Fruit fly (Drosophila melanogaster) whole organism, embryonic: ENCODE data around the gene Frmd5.

Experiments
- Atf6 ChIP-seq: fragments of 200-800 bp; sonication (Bioruptor generic); IDR thresholded peaks from 2 replicates; pipeline ENCODE4 v1.3.6; 2022; ENCODE audit warnings: missing biosample characterization, missing genetic modification characterization
- BEAF-32 ChIP-seq: fragments of 200-800 bp; sonication (Bioruptor generic); optimal IDR thresholded peaks from 3 replicates; lab custom pipeline; 2017; ENCODE audit warnings: missing biosample characterization, missing genetic modification characterization, mild to moderate bottlenecking, moderate library complexity, missing genetic modification reagents
- CG10462 ChIP-seq: fragments of 200-800 bp; sonication (Bioruptor generic); optimal IDR thresholded peaks from 2 replicates; lab custom pipeline; 2016; ENCODE audit warnings: missing biosample characterization, missing genetic modification characterization
- CG10565 ChIP-seq: fragments of 200-800 bp; sonication (Bioruptor generic); optimal IDR thresholded peaks from 3 replicates; lab custom pipeline; 2016; ENCODE audit warnings: missing biosample characterization, mild to moderate bottlenecking, missing genetic modification characterization
- CG12299 ChIP-seq: fragments of 200-800 bp; sonication (Bioruptor generic); optimal IDR thresholded peaks from 2 replicates; lab custom pipeline; 2018; ENCODE audit warnings: missing biosample characterization, mild to moderate bottlenecking, missing genetic modification characterization
- CG13123 ChIP-seq: fragments of 200-800 bp; sonication (Bioruptor generic); optimal IDR thresholded peaks from 2 replicates; lab custom pipeline; 2016; ENCODE audit warnings: missing biosample characterization, missing genetic modification characterization
- CG13296 ChIP-seq: fragments of 200-800 bp; sonication (Bioruptor generic); optimal IDR thresholded peaks from 3 replicates; lab custom pipeline; 2018; ENCODE audit warnings: missing biosample characterization, mild to moderate bottlenecking, missing genetic modification characterization
- CG14050 ChIP-seq: fragments of 200-800 bp; sonication (Bioruptor generic); IDR thresholded peaks from 3 replicates; pipeline ENCODE4 v1.3.6; 2022; ENCODE audit warnings: missing biosample characterization, missing genetic modification characterization
- CG14965 ChIP-seq: fragments of 200-800 bp; sonication (Bioruptor generic); optimal IDR thresholded peaks from 2 replicates; lab custom pipeline; 2016; ENCODE audit warnings: missing biosample characterization, missing genetic modification characterization, borderline replicate concordance
- CG15269 ChIP-seq: fragments of 200-800 bp; sonication (Bioruptor generic); optimal IDR thresholded peaks from 2 replicates; lab custom pipeline; 2018; ENCODE audit warnings: missing biosample characterization, mild to moderate bottlenecking, missing genetic modification characterization, moderate library complexity
- CG18476 ChIP-seq: fragments of 200-800 bp; sonication (Bioruptor generic); optimal IDR thresholded peaks from 2 replicates; lab custom pipeline; 2016; ENCODE audit warnings: missing biosample characterization, mild to moderate bottlenecking, missing genetic modification characterization
- CG3065 ChIP-seq: fragments of 200-800 bp; sonication (Bioruptor generic); optimal IDR thresholded peaks from 2 replicates; lab custom pipeline; 2016; ENCODE audit warnings: missing biosample characterization, missing genetic modification characterization
- CG31441 ChIP-seq: fragments of 200-800 bp; sonication (Bioruptor generic); IDR thresholded peaks from 2 replicates; pipeline ENCODE4 v1.3.6; 2022; ENCODE audit warnings: missing biosample characterization, missing genetic modification characterization
- CG3281 ChIP-seq: fragments of 200-800 bp; sonication (Bioruptor generic); optimal IDR thresholded peaks from 3 replicates; lab custom pipeline; 2017; ENCODE audit warnings: missing biosample characterization, mild to moderate bottlenecking, missing genetic modification characterization
- CG3847 ChIP-seq: fragments of 200-800 bp; sonication (Bioruptor generic); IDR thresholded peaks from 2 replicates; pipeline ENCODE4 v1.3.6; 2022; ENCODE audit warnings: missing biosample characterization, missing genetic modification characterization
- CG4854 ChIP-seq: fragments of 200-800 bp; sonication (Bioruptor generic); optimal IDR thresholded peaks from 2 replicates; lab custom pipeline; 2016; ENCODE audit warnings: missing biosample characterization, missing genetic modification characterization, inconsistent platforms
- CG5180 ChIP-seq: fragments of 200-800 bp; sonication (Bioruptor generic); optimal IDR thresholded peaks from 3 replicates; lab custom pipeline; 2017; ENCODE audit warnings: missing biosample characterization, missing genetic modification characterization, mild to moderate bottlenecking, moderate library complexity, missing genetic modification reagents
- CG6813 ChIP-seq: fragments of 200-800 bp; sonication (Bioruptor generic); optimal IDR thresholded peaks from 2 replicates; lab custom pipeline; 2017; ENCODE audit warnings: missing biosample characterization, missing genetic modification characterization, mild to moderate bottlenecking, moderate library complexity, missing genetic modification reagents
- CG6854 ChIP-seq: fragments of 200-800 bp; sonication (Bioruptor generic); optimal IDR thresholded peaks from 3 replicates; lab custom pipeline; 2017; ENCODE audit warnings: missing biosample characterization, mild to moderate bottlenecking, missing genetic modification characterization
- CG7372 ChIP-seq: fragments of 200-800 bp; sonication (Bioruptor generic); IDR thresholded peaks from 2 replicates; pipeline ENCODE4 v1.3.6; 2022; ENCODE audit warnings: missing biosample characterization, missing genetic modification characterization
- Dip2 ChIP-seq: fragments of 200-800 bp; sonication (Bioruptor generic); IDR thresholded peaks from 2 replicates; pipeline ENCODE4 v1.3.6; 2022; ENCODE audit warnings: missing biosample characterization, missing genetic modification characterization
- Drgx ChIP-seq: fragments of 200-800 bp; sonication (Bioruptor generic); IDR thresholded peaks from 2 replicates; pipeline ENCODE4 v1.3.6; 2022; ENCODE audit warnings: missing biosample characterization, missing genetic modification characterization
- Eip74EF ChIP-seq, 2 experiments: fragments of 200-800 bp in 1 of 2; fragments of >200 bp in 1 of 2; sonication (Bioruptor generic) in 1 of 2; optimal IDR thresholded peaks; 2 replicates each; lab custom pipeline; 2017 to 2019; ENCODE audit warnings: missing biosample characterization in 2 of 2, missing genetic modification characterization in 2 of 2, mild to moderate bottlenecking in 1 of 2, moderate library complexity in 1 of 2
- GATAe ChIP-seq: fragments of 200-800 bp; sonication (Bioruptor generic); conservative IDR thresholded peaks from 2 replicates; pipeline ENCODE4 v1.3.6; 2022; ENCODE audit warnings: missing biosample characterization, missing genetic modification characterization
- HLH3B ChIP-seq: fragments of 200-800 bp; sonication (Bioruptor generic); IDR thresholded peaks from 2 replicates; pipeline ENCODE4 v1.3.6; 2022; ENCODE audit warnings: missing biosample characterization, missing genetic modification characterization
- HLH54F ChIP-seq: fragments of 200-800 bp; sonication (Bioruptor generic); optimal IDR thresholded peaks from 3 replicates; lab custom pipeline; 2016; ENCODE audit warnings: missing biosample characterization, missing genetic modification characterization
- Hand ChIP-seq: fragments of 200-800 bp; sonication (Bioruptor generic); optimal IDR thresholded peaks from 2 replicates; lab custom pipeline; 2017; ENCODE audit warnings: mild to moderate bottlenecking, missing biosample characterization, missing genetic modification reagents, missing genetic modification characterization
- MESR4 ChIP-seq: fragments of 200-800 bp; sonication (Bioruptor generic); optimal IDR thresholded peaks from 2 replicates; lab custom pipeline; 2018; ENCODE audit warnings: missing biosample characterization, mild to moderate bottlenecking, missing genetic modification characterization, moderate library complexity
- Max ChIP-seq: fragments of 200-800 bp; sonication (Bioruptor generic); optimal IDR thresholded peaks from 2 replicates; lab custom pipeline; 2016; ENCODE audit warnings: missing biosample characterization, mild to moderate bottlenecking, missing genetic modification characterization
- NC2β ChIP-seq: fragments of 200-800 bp; sonication (Bioruptor generic); optimal IDR thresholded peaks from 2 replicates; lab custom pipeline; 2016; ENCODE audit warnings: missing biosample characterization, missing genetic modification characterization
- Scr ChIP-seq: fragments of 200-800 bp; sonication (Bioruptor generic); IDR thresholded peaks from 2 replicates; pipeline ENCODE4 v1.3.6; 2022; ENCODE audit warnings: missing biosample characterization, missing genetic modification characterization; ENCODE audit not compliant: partially characterized antibody
- Tbp ChIP-seq: fragments of >200 bp; optimal IDR thresholded peaks from 2 replicates; lab custom pipeline; 2018; ENCODE audit warnings: missing biosample characterization, missing genetic modification characterization
- Usf ChIP-seq: fragments of 200-800 bp; sonication (Bioruptor generic); optimal IDR thresholded peaks from 2 replicates; lab custom pipeline; 2017; ENCODE audit warnings: missing genotype, missing biosample characterization, missing genetic modification characterization
- al ChIP-seq: fragments of 200-800 bp; sonication (Bioruptor generic); IDR thresholded peaks from 2 replicates; pipeline ENCODE4 v1.3.6; 2022; ENCODE audit warnings: missing biosample characterization, missing genetic modification characterization
- dati ChIP-seq: fragments of 200-800 bp; sonication (Bioruptor generic); IDR thresholded peaks from 2 replicates; pipeline ENCODE4 v1.3.6; 2022; ENCODE audit warnings: missing biosample characterization, missing genetic modification characterization
- dmrt11E ChIP-seq: fragments of 200-800 bp; sonication (Bioruptor generic); optimal IDR thresholded peaks from 3 replicates; lab custom pipeline; 2018; ENCODE audit warnings: missing biosample characterization, mild to moderate bottlenecking, missing genetic modification characterization, moderate library complexity
- emc ChIP-seq: fragments of 200-800 bp; sonication (Bioruptor generic); optimal IDR thresholded peaks from 2 replicates; lab custom pipeline; 2016; ENCODE audit warnings: missing biosample characterization, missing genetic modification characterization
- fd96Cb ChIP-seq: fragments of 200-800 bp; sonication (Bioruptor generic); optimal IDR thresholded peaks from 2 replicates; lab custom pipeline; 2018; ENCODE audit warnings: missing biosample characterization, mild to moderate bottlenecking, missing genetic modification characterization, moderate library complexity
- gt ChIP-seq: fragments of 200-800 bp; sonication (Bioruptor generic); IDR thresholded peaks from 2 replicates; pipeline ENCODE4 v1.3.6; 2022; ENCODE audit warnings: missing biosample characterization, missing genetic modification characterization
- hth ChIP-seq: fragments of >200 bp; optimal IDR thresholded peaks from 2 replicates; lab custom pipeline; 2017; ENCODE audit warnings: inconsistent platforms
- ken ChIP-seq: fragments of 200-800 bp; sonication (Bioruptor generic); IDR thresholded peaks from 3 replicates; pipeline ENCODE4 v1.3.6; 2022; ENCODE audit warnings: missing biosample characterization, missing genetic modification characterization
- mirr ChIP-seq: fragments of 200-800 bp; sonication (Bioruptor generic); optimal IDR thresholded peaks from 3 replicates; lab custom pipeline; 2018; ENCODE audit warnings: missing biosample characterization, mild to moderate bottlenecking, missing genetic modification characterization
- mld ChIP-seq: fragments of 200-800 bp; sonication (Bioruptor generic); IDR thresholded peaks from 3 replicates; pipeline ENCODE4 v1.3.6; 2022; ENCODE audit warnings: missing biosample characterization, missing genetic modification characterization; ENCODE audit not compliant: partially characterized antibody
- phol ChIP-seq: fragments of 200-800 bp; sonication (Bioruptor generic); optimal IDR thresholded peaks from 3 replicates; lab custom pipeline; 2018; ENCODE audit warnings: missing biosample characterization, mild to moderate bottlenecking, missing genetic modification characterization, moderate library complexity
- pzg ChIP-seq: fragments of 200-800 bp; sonication (Bioruptor generic); optimal IDR thresholded peaks from 3 replicates; lab custom pipeline; 2018; ENCODE audit warnings: missing biosample characterization, mild to moderate bottlenecking, missing genetic modification characterization, moderate library complexity
- schlank ChIP-seq: fragments of 200-800 bp; sonication (Bioruptor generic); optimal IDR thresholded peaks from 2 replicates; lab custom pipeline; 2018; ENCODE audit warnings: missing biosample characterization, mild to moderate bottlenecking, missing genetic modification characterization
- shn ChIP-seq: fragments of 200-800 bp; sonication (Bioruptor generic); optimal IDR thresholded peaks from 3 replicates; lab custom pipeline; 2016; ENCODE audit warnings: missing biosample characterization, missing genetic modification characterization
- toy ChIP-seq: fragments of 200-800 bp; sonication (Bioruptor generic); IDR thresholded peaks from 2 replicates; pipeline ENCODE4 v1.3.6; 2022; ENCODE audit warnings: missing biosample characterization, missing genetic modification characterization
- trh ChIP-seq: fragments of 200-800 bp; sonication (Bioruptor generic); optimal IDR thresholded peaks from 2 replicates; lab custom pipeline; 2016; ENCODE audit warnings: missing biosample characterization, missing genetic modification characterization
- unc-4 ChIP-seq: fragments of 200-800 bp; sonication (Bioruptor generic); IDR thresholded peaks from 2 replicates; pipeline ENCODE4 v1.3.6; 2022; ENCODE audit warnings: missing biosample characterization, missing genetic modification characterization; ENCODE audit not compliant: partially characterized antibody
- wdn ChIP-seq: fragments of 200-800 bp; sonication (Bioruptor generic); IDR thresholded peaks from 2 replicates; pipeline ENCODE4 v1.3.6; 2022; ENCODE audit warnings: missing biosample characterization, missing genetic modification characterization

The Frmd5 gene

DNA sequence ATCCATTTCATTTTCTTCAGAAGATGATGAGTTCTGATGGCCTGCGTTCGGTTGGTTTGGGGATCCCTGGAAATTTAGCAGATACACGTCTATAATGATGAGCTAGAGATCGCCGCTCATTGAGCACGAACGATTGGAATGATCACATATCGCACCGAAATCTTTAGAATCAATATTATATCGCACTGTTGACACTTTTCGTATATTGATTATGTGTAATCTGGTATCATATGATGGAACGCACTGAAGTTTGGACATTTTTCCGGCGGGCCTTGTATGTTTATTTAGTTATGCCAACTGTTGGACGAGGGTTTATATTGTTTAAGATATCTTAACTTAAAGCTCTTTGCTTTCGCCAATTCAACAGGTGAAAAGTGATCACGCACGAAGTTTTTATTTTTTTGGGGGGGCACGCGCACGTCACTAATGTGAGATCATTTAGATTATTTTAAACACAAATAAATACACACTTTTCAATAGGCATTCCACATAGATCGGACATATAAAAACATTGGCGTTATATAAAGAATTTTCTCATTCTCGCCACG lies 23.1 kb upstream of the Frmd5 start (continued):
- TF ChIP-seq unc-4 (GFP tag; lab: Robert Waterston, UW), result peak; percentile 76
- no peak for TF ChIP-seq CG13123 (GFP tag; lab: Kevin White, UChicago)
- TF ChIP-seq Dip2 (GFP tag; lab: Robert Waterston, UW), result no peak
- TF ChIP-seq CG7372 (GFP tag; lab: Robert Waterston, UW), result no peak
- TF ChIP-seq dati, result no peak
- no peak for TF ChIP-seq HLH54F
- no peak for TF ChIP-seq HLH3B
- no peak for TF ChIP-seq Drgx (GFP tag; lab: Robert Waterston, UW)
- TF ChIP-seq dmrt11E (tag; lab: Kevin White, UChicago), result no peak
- no peak for TF ChIP-seq CG10462 (GFP tag; lab: Kevin White, UChicago)
- TF ChIP-seq phol (tag; lab: Kevin White, UChicago), result peak; percentile 7
- no peak for TF ChIP-seq CG31441 (GFP tag; lab: Robert Waterston, UW)
- TF ChIP-seq shn (GFP tag; lab: Kevin White, UChicago), result no peak
- no peak for TF ChIP-seq pzg (GFP tag; lab: Kevin White, UChicago)
- peak; percentile 49 for TF ChIP-seq CG3281 (GFP tag; lab: Kevin White, UChicago)
- no peak for TF ChIP-seq Hand (GFP tag; lab: Kevin White, UChicago)
- TF ChIP-seq CG13296 (GFP tag; lab: Kevin White, UChicago), result no peak
- no peak for TF ChIP-seq emc
- no peak for TF ChIP-seq CG14965 (GFP tag; lab: Kevin White, UChicago)
- no peak for TF ChIP-seq Atf6 (GFP tag; lab: Robert Waterston, UW)
- TF ChIP-seq hth (lab: Kevin White, UChicago), result no peak
- no peak; the same call in 1 of the 2 replicates for TF ChIP-seq al (GFP tag; lab: Robert Waterston, UW)
- no peak for TF ChIP-seq Eip74EF (GFP tag; optimal IDR thresholded peaks at IDR 0.05; lab: Kevin White, UChicago)
- TF ChIP-seq CG12299, result no peak
- TF ChIP-seq toy (GFP tag; lab: Robert Waterston, UW), result no peak
- TF ChIP-seq wdn, result no peak
- TF ChIP-seq Scr (GFP tag; lab: Robert Waterston, UW), result peak; percentile 81
- TF ChIP-seq CG14050 (GFP tag; lab: Robert Waterston, UW), result no peak
- TF ChIP-seq trh (GFP tag; lab: Kevin White, UChicago), result no peak
- TF ChIP-seq MESR4 (GFP tag; lab: Kevin White, UChicago), result no peak
- no peak for TF ChIP-seq CG15269 (tag; lab: Kevin White, UChicago)
- TF ChIP-seq CG4854, result no peak
- no peak for TF ChIP-seq Tbp (GFP tag; lab: Kevin White, UChicago)
- TF ChIP-seq CG6813 (GFP tag; lab: Kevin White, UChicago), result no peak
- no peak for TF ChIP-seq ken
- no peak for TF ChIP-seq Max
- TF ChIP-seq CG3065 (GFP tag; lab: Kevin White, UChicago), result no peak
- TF ChIP-seq mirr (GFP tag; lab: Kevin White, UChicago), result no peak
- no peak for TF ChIP-seq CG5180 (GFP tag; lab: Kevin White, UChicago)
- no peak for TF ChIP-seq fd96Cb (tag; lab: Kevin White, UChicago)
- no peak for TF ChIP-seq NC2β
- no peak for TF ChIP-seq GATAe
- TF ChIP-seq schlank (tag; lab: Kevin White, UChicago), result no peak
- no peak for TF ChIP-seq Usf
- TF ChIP-seq gt (GFP tag; lab: Robert Waterston, UW), result no peak
- no peak for TF ChIP-seq CG10565 (GFP tag; lab: Kevin White, UChicago)
- TF ChIP-seq CG18476 (GFP tag; lab: Kevin White, UChicago), result no peak
- 0 out of 3 replicates have a peak, but pooled peaks have one; percentile 51 for TF ChIP-seq mld
- no peak for TF ChIP-seq CG3847
- no peak for TF ChIP-seq CG6854 (GFP tag; lab: Kevin White, UChicago)
- TF ChIP-seq BEAF-32 (GFP tag; lab: Kevin White, UChicago), result peak; percentile 78
